Worm (Caenorhabditis elegans) whole organism, L2 larva: ENCODE measurements around the gene spr-2.

Experiments used
- C34F6.9 ChIP-seq: fragments of 150-350 bp; optimal IDR thresholded peaks from 2 replicates; lab custom pipeline; 2014; ENCODE audit warnings: missing biosample characterization, missing genetic modification characterization
- F13H6.1 ChIP-seq: sonication (generic microtip); optimal IDR thresholded peaks from 2 replicates; lab custom pipeline; 2016; ENCODE audit warnings: missing genetic modification characterization, missing compliant biosample characterization
- R02D3.7 ChIP-seq: fragments of 150-350 bp; optimal IDR thresholded peaks from 2 replicates; lab custom pipeline; 2014; ENCODE audit warnings: missing biosample characterization, missing genetic modification characterization
- Y55F3AM.14 ChIP-seq: fragments of 200-800 bp; sonication (Bioruptor generic); optimal IDR thresholded peaks from 2 replicates; lab custom pipeline; 2018; ENCODE audit warnings: mild to moderate bottlenecking, missing genetic modification characterization, missing compliant biosample characterization
- ZK546.5 ChIP-seq: sonication (generic microtip); optimal IDR thresholded peaks from 2 replicates; lab custom pipeline; 2017; ENCODE audit warnings: missing biosample characterization, missing genetic modification characterization
- alr-1 ChIP-seq: fragments of 150-350 bp; optimal IDR thresholded peaks from 2 replicates; lab custom pipeline; 2014; ENCODE audit warnings: missing biosample characterization, missing genetic modification characterization
- blmp-1 ChIP-seq: sonication (generic microtip); optimal IDR thresholded peaks from 2 replicates; lab custom pipeline; 2017; ENCODE audit warnings: missing genetic modification characterization, mild to moderate bottlenecking, missing compliant biosample characterization, antibody characterized with exemption, moderate library complexity; ENCODE audit not compliant: insufficient read depth
- ceh-16 ChIP-seq: fragments of 150-350 bp; optimal IDR thresholded peaks from 2 replicates; lab custom pipeline; 2014; ENCODE audit warnings: missing biosample characterization, missing genetic modification characterization
- crh-2 ChIP-seq: sonication (generic microtip); optimal IDR thresholded peaks from 2 replicates; lab custom pipeline; 2017; ENCODE audit warnings: missing biosample characterization, missing genetic modification characterization
- dmd-4 ChIP-seq: sonication (generic microtip); optimal IDR thresholded peaks from 2 replicates; lab custom pipeline; 2017; ENCODE audit warnings: missing biosample characterization, missing genetic modification characterization
- egl-27 ChIP-seq: sonication (generic microtip); optimal IDR thresholded peaks from 3 replicates; lab custom pipeline; 2017; ENCODE audit warnings: missing biosample characterization, missing genetic modification reagents, missing genetic modification characterization
- elt-1 ChIP-seq: fragments of 150-350 bp; optimal IDR thresholded peaks from 2 replicates; lab custom pipeline; 2014; ENCODE audit warnings: missing biosample characterization, missing genetic modification characterization
- elt-3 ChIP-seq: sonication (generic microtip); optimal IDR thresholded peaks from 2 replicates; lab custom pipeline; 2017; ENCODE audit warnings: missing biosample characterization, missing genetic modification characterization
- fos-1 ChIP-seq: fragments of 150-350 bp; optimal IDR thresholded peaks from 2 replicates; lab custom pipeline; 2014; ENCODE audit warnings: missing biosample characterization, missing genetic modification characterization
- gmeb-1 ChIP-seq: fragments of 150-350 bp; optimal IDR thresholded peaks from 2 replicates; lab custom pipeline; 2014; ENCODE audit warnings: missing biosample characterization, missing genetic modification characterization
- lin-11 ChIP-seq: fragments of 150-350 bp; sonication (generic microtip); optimal IDR thresholded peaks from 2 replicates; lab custom pipeline; 2014; ENCODE audit warnings: missing biosample characterization, missing genetic modification characterization, inconsistent platforms, mixed read lengths
- lin-13 ChIP-seq: fragments of 150-350 bp; optimal IDR thresholded peaks from 2 replicates; lab custom pipeline; 2014; ENCODE audit warnings: missing biosample characterization, missing genetic modification reagents, missing genetic modification characterization
- lsy-2 ChIP-seq, 2 experiments: fragments of 150-350 bp in 1 of 2; sonication (generic microtip) in 1 of 2; optimal IDR thresholded peaks; 2 replicates each; lab custom pipeline; 2014 to 2017; ENCODE audit warnings: missing biosample characterization in 2 of 2, missing genetic modification characterization in 2 of 2
- mab-5 ChIP-seq: fragments of 150-350 bp; optimal IDR thresholded peaks from 2 replicates; lab custom pipeline; 2014; ENCODE audit warnings: missing biosample characterization, missing genetic modification characterization
- mbf-1 ChIP-seq: sonication (generic microtip); optimal IDR thresholded peaks from 2 replicates; lab custom pipeline; 2017; ENCODE audit warnings: missing biosample characterization, missing genetic modification characterization
- mdl-1 ChIP-seq, 2 experiments: fragments of 150-350 bp in 1 of 2; sonication (generic microtip) in 1 of 2; optimal IDR thresholded peaks; 2 replicates each; lab custom pipeline; 2017; ENCODE audit warnings: missing biosample characterization in 2 of 2, missing genetic modification characterization in 2 of 2
- nhr-10 ChIP-seq: sonication (generic microtip); optimal IDR thresholded peaks from 2 replicates; lab custom pipeline; 2017; ENCODE audit warnings: missing biosample characterization, missing genetic modification characterization
- nhr-11 ChIP-seq: fragments of 150-350 bp; optimal IDR thresholded peaks from 2 replicates; lab custom pipeline; 2014; ENCODE audit warnings: missing biosample characterization, missing genetic modification characterization
- nhr-12 ChIP-seq: fragments of 150-350 bp; optimal IDR thresholded peaks from 2 replicates; lab custom pipeline; 2014; ENCODE audit warnings: missing biosample characterization, missing genetic modification characterization
- nhr-129 ChIP-seq: fragments of 150-350 bp; optimal IDR thresholded peaks from 2 replicates; lab custom pipeline; 2014; ENCODE audit warnings: missing biosample characterization, missing genetic modification characterization
- nhr-21 ChIP-seq: fragments of 150-350 bp; optimal IDR thresholded peaks from 2 replicates; lab custom pipeline; 2014; ENCODE audit warnings: missing biosample characterization, missing genetic modification characterization
- nhr-23 ChIP-seq: fragments of 150-350 bp; optimal IDR thresholded peaks from 2 replicates; lab custom pipeline; 2014; ENCODE audit warnings: missing biosample characterization, missing genetic modification reagents, missing genetic modification characterization
- nhr-25 ChIP-seq: fragments of 150-350 bp; sonication (generic microtip); optimal IDR thresholded peaks from 3 replicates; lab custom pipeline; 2014; ENCODE audit warnings: missing biosample characterization, missing genetic modification characterization
- nhr-6 ChIP-seq: fragments of 150-350 bp; optimal IDR thresholded peaks from 2 replicates; lab custom pipeline; 2014; ENCODE audit warnings: missing biosample characterization, missing genetic modification characterization
- peb-1 ChIP-seq: fragments of 150-350 bp; optimal IDR thresholded peaks from 2 replicates; lab custom pipeline; 2014; ENCODE audit warnings: missing biosample characterization, missing genetic modification characterization
- sem-4 ChIP-seq: fragments of 150-350 bp; optimal IDR thresholded peaks from 2 replicates; lab custom pipeline; 2014; ENCODE audit warnings: missing biosample characterization, missing genetic modification reagents, missing genetic modification characterization
- skn-1 ChIP-seq: sonication (generic microtip); optimal IDR thresholded peaks from 2 replicates; lab custom pipeline; 2017; ENCODE audit warnings: missing biosample characterization, missing genetic modification characterization
- sma-3 ChIP-seq: sonication (generic microtip); optimal IDR thresholded peaks from 2 replicates; lab custom pipeline; 2016; ENCODE audit warnings: missing genetic modification reagents, missing genetic modification characterization, missing compliant biosample characterization
- sma-9 ChIP-seq, 2 experiments: fragments of 150-350 bp in 1 of 2; sonication (generic microtip) in 1 of 2; optimal IDR thresholded peaks; 2 replicates each; lab custom pipeline; 2014 to 2016; ENCODE audit warnings: missing genetic modification characterization in 2 of 2, mild to moderate bottlenecking in 1 of 2, missing biosample characterization in 1 of 2, missing compliant biosample characterization in 1 of 2, missing genetic modification reagents in 1 of 2, moderate library complexity in 1 of 2
- snpc-4 ChIP-seq: fragments of 150-350 bp; optimal IDR thresholded peaks from 2 replicates; lab custom pipeline; 2014; ENCODE audit warnings: missing biosample characterization, missing genetic modification characterization
- unc-39 ChIP-seq: fragments of 150-350 bp; optimal IDR thresholded peaks from 2 replicates; lab custom pipeline; 2014; ENCODE audit warnings: missing biosample characterization, missing genetic modification characterization
- unc-55 ChIP-seq: fragments of 150-350 bp; sonication (generic microtip); optimal IDR thresholded peaks from 3 replicates; lab custom pipeline; 2014; ENCODE audit warnings: missing biosample characterization, missing genetic modification reagents, missing genetic modification characterization
- unc-62 ChIP-seq: fragments of 150-350 bp; optimal IDR thresholded peaks from 2 replicates; lab custom pipeline; 2014; ENCODE audit warnings: missing biosample characterization, missing genetic modification reagents, missing genetic modification characterization
- ztf-11 ChIP-seq: sonication (generic microtip); optimal IDR thresholded peaks from 2 replicates; lab custom pipeline; 2017; ENCODE audit warnings: missing biosample characterization, missing genetic modification characterization
- ztf-4 ChIP-seq: fragments of 150-350 bp; optimal IDR thresholded peaks from 2 replicates; lab custom pipeline; 2014; ENCODE audit warnings: missing biosample characterization, missing genetic modification characterization

spr-2 gene

DNA sequence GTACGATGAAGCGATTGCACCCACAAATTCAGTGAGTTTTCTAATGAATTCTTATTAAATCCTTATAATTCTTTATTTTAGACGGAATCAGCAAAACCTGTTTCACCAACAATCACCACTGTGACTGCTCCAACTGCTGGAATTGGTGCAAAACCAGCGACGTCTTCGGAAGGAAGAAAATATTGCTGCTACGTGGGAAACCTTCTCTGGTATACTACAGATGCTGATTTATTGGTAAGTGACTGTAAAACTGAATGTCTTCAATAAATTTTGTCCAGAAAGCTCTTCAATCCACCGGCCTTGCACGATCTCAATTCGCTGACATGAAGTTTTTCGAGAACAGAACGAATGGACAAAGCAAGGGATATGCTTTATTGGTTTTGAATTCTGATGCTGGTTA is 35.2 kb downstream of the spr-2 start:
- TF ChIP-seq R02D3.7 (tag; lab: Kevin White, UChicago) (no peak), nhr-12 (tag; lab: Kevin White, UChicago) (no peak), snpc-4 (tag; lab: Kevin White, UChicago) (no peak), mab-5 (tag; lab: Kevin White, UChicago) (no peak), ceh-16 (no peak), lin-13 (GFP tag; lab: Kevin White, UChicago) (no peak)
- TF ChIP-seq, all 48 proteins: peak for 0

DNA sequence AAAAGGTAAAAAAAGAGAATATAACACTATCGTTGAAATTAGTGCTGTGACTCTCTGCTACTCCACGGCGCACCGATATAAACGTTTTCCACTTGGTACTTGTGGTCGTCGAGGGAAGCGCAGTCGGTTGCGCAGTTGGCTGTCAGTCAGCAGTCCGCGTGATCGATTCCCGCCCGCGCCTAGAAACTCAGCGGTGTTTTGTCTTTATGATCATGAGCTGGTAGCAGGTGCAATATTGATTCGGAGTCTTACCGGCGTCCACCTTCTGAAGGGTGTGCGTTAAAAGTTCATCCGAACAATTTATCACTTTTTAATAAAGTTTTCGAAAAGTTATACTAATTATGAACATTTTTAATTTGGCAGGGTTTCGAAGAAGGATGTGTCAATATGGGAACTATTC is 35.8 kb downstream of the spr-2 start:
- TF ChIP-seq nhr-129 (tag; lab: Kevin White, UChicago) (peak; percentile 82), sma-9 (GFP tag; optimal IDR thresholded peaks at IDR 0.05; lab: Kevin White, UChicago) (peak; percentile 75), sma-9 (tag; optimal IDR thresholded peaks at IDR 0.05; lab: Kevin White, UChicago) (no peak), elt-3 (tag; lab: Kevin White, UChicago) (no peak), ztf-4 (tag; lab: Kevin White, UChicago) (peak; percentile 29), C34F6.9 (tag; lab: Kevin White, UChicago) (peak; percentile 63), egl-27 (peak; percentile 41), sma-3 (GFP tag; lab: Kevin White, UChicago) (peak; percentile 81), nhr-10 (tag; lab: Kevin White, UChicago) (peak; percentile 24), lin-13 (GFP tag; lab: Kevin White, UChicago) (peak; percentile 70), alr-1 (tag; lab: Kevin White, UChicago) (no peak), skn-1 (tag; lab: Kevin White, UChicago) (no peak), fos-1 (peak; percentile 78), unc-55 (GFP tag; lab: Kevin White, UChicago) (peak; percentile 54), Y55F3AM.14 (GFP tag; lab: Kevin White, UChicago) (peak; percentile 71), snpc-4 (tag; lab: Kevin White, UChicago) (peak; percentile 18), lsy-2 (tag; optimal IDR thresholded peaks at IDR 0.05; lab: Kevin White, UChicago) (peak in 1 of 2 experiments; percentile 23), dmd-4 (tag; lab: Kevin White, UChicago) (no peak), mab-5 (tag; lab: Kevin White, UChicago) (peak; percentile 22), gmeb-1 (tag; lab: Kevin White, UChicago) (peak; percentile 68), F13H6.1 (peak; percentile 87), ceh-16 (peak; percentile 42), nhr-25 (tag; lab: Kevin White, UChicago) (peak; percentile 54), lin-11 (peak; percentile 78), crh-2 (tag; lab: Kevin White, UChicago) (peak; percentile 68), sem-4 (tag; lab: Kevin White, UChicago) (peak; percentile 52), mbf-1 (no peak), nhr-21 (tag; lab: Kevin White, UChicago) (peak; percentile 84), elt-1 (tag; lab: Kevin White, UChicago) (no peak), mdl-1 (tag; optimal IDR thresholded peaks at IDR 0.05; lab: Kevin White, UChicago) (peak in 1 of 2 experiments; percentile 45)

DNA sequence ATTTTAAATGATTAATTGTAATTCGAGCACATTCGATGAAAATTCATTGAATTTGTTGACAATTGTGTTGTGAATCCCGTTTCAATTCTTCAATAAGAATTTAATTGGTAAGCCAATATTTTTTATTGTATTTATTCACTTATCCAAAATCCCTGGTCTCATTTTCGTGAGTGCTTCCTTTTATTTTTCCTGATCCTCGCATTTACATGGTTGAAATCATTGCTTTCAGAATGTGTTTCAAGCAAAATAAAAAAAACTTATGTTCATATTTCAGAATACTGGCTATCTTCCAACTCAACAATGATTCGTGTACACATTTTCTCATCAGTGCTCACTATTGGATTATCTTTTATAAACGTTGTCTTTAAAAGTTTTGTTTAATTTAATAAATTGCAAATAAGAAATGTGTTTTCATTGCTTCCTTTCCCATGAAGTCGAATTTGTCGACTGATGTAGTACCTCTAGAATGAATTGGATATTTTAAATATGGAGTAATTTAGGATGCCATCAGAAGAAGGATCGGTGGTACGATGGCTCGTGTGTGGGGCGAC is 38.8 kb downstream of the spr-2 start, which contains the start of the genes D1046.18 and slc-25A26:
TSS of gene D1046.18 (plus strand) at position 301 of the 551 bp plus-strand sequence.
TSS of gene slc-25A26 (plus strand) at position 501 of the 551 bp plus-strand sequence.
- TF ChIP-seq crh-2 (tag; lab: Kevin White, UChicago) (no peak), mab-5 (tag; lab: Kevin White, UChicago) (no peak), nhr-23 (tag; lab: Kevin White, UChicago) (no peak), blmp-1 (no peak), unc-39 (tag; lab: Kevin White, UChicago) (no peak), sma-9 (GFP tag; optimal IDR thresholded peaks at IDR 0.05; lab: Kevin White, UChicago) (no peak), sma-9 (tag; optimal IDR thresholded peaks at IDR 0.05; lab: Kevin White, UChicago) (no peak), unc-62 (GFP tag; lab: Kevin White, UChicago) (no peak), mbf-1 (no peak), alr-1 (tag; lab: Kevin White, UChicago) (no peak)

DNA sequence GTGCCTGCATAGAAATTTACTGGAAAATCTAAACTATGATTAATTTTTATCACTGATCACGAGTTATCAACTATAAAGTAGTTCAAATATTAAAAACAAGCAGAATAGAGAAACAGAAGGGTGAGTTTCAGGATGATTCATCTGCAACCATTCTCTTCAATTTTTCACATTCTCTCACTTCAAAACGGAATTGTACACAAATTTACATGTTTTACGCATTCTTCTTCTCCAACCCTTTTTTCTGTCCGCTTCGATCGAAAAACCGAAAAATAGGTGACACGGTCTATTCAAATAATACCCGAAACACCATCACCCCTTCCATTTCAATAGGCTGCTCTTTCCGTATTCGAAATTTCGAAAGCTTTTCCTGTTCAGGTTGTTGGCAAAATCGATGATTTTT is 42.3 kb downstream of the spr-2 start, which contains the start of gene D1046.4:
TSS of gene D1046.4 (plus strand) at position 301 of the 400 bp plus-strand sequence.
- no peak for TF ChIP-seq C34F6.9 (tag; lab: Kevin White, UChicago)
- TF ChIP-seq ztf-11 (tag; lab: Kevin White, UChicago): no peak
- no peak for TF ChIP-seq unc-55 (GFP tag; lab: Kevin White, UChicago)
- no peak for TF ChIP-seq peb-1
- TF ChIP-seq ZK546.5 (tag; lab: Kevin White, UChicago): no peak
- TF ChIP-seq nhr-25 (tag; lab: Kevin White, UChicago): no peak
- TF ChIP-seq ztf-4 (tag; lab: Kevin White, UChicago): no peak
- no peak for TF ChIP-seq unc-62 (GFP tag; lab: Kevin White, UChicago)
- TF ChIP-seq nhr-6 (tag; lab: Kevin White, UChicago): no peak
- no peak for TF ChIP-seq alr-1 (tag; lab: Kevin White, UChicago)
- TF ChIP-seq nhr-11 (tag; lab: Kevin White, UChicago): no peak
- no peak for TF ChIP-seq mbf-1
- no peak for TF ChIP-seq blmp-1
- TF ChIP-seq Y55F3AM.14 (GFP tag; lab: Kevin White, UChicago): no peak
